Worm (Caenorhabditis elegans) whole organism, L2 larva: ENCODE measurements around the gene F29B9.7.
A peak's percentile ranks its signal among the peaks of the same experiment; 100 is the strongest.

Source experiments
- C34F6.9 ChIP-seq: fragments of 150-350 bp; optimal IDR thresholded peaks from 2 replicates; lab custom pipeline; 2014; ENCODE audit warnings: missing biosample characterization, missing genetic modification characterization
- R02D3.7 ChIP-seq: fragments of 150-350 bp; optimal IDR thresholded peaks from 2 replicates; lab custom pipeline; 2014; ENCODE audit warnings: missing biosample characterization, missing genetic modification characterization
- Y55F3AM.14 ChIP-seq: fragments of 200-800 bp; sonication (Bioruptor generic); optimal IDR thresholded peaks from 2 replicates; lab custom pipeline; 2018; ENCODE audit warnings: mild to moderate bottlenecking, missing genetic modification characterization, missing compliant biosample characterization
- ZK546.5 ChIP-seq: sonication (generic microtip); optimal IDR thresholded peaks from 2 replicates; lab custom pipeline; 2017; ENCODE audit warnings: missing biosample characterization, missing genetic modification characterization
- alr-1 ChIP-seq: fragments of 150-350 bp; optimal IDR thresholded peaks from 2 replicates; lab custom pipeline; 2014; ENCODE audit warnings: missing biosample characterization, missing genetic modification characterization
- aly-2 ChIP-seq: fragments of 150-350 bp; optimal IDR thresholded peaks from 2 replicates; lab custom pipeline; 2014; ENCODE audit warnings: missing biosample characterization, missing genetic modification characterization
- blmp-1 ChIP-seq: sonication (generic microtip); optimal IDR thresholded peaks from 2 replicates; lab custom pipeline; 2017; ENCODE audit warnings: missing genetic modification characterization, mild to moderate bottlenecking, missing compliant biosample characterization, antibody characterized with exemption, moderate library complexity; ENCODE audit not compliant: insufficient read depth
- ceh-16 ChIP-seq: fragments of 150-350 bp; optimal IDR thresholded peaks from 2 replicates; lab custom pipeline; 2014; ENCODE audit warnings: missing biosample characterization, missing genetic modification characterization
- ceh-82 ChIP-seq: fragments of 150-350 bp; optimal IDR thresholded peaks from 2 replicates; lab custom pipeline; 2014; ENCODE audit warnings: missing biosample characterization, missing genetic modification characterization
- crh-2 ChIP-seq: sonication (generic microtip); optimal IDR thresholded peaks from 2 replicates; lab custom pipeline; 2017; ENCODE audit warnings: missing biosample characterization, missing genetic modification characterization
- dmd-4 ChIP-seq: sonication (generic microtip); optimal IDR thresholded peaks from 2 replicates; lab custom pipeline; 2017; ENCODE audit warnings: missing biosample characterization, missing genetic modification characterization
- egl-27 ChIP-seq: sonication (generic microtip); optimal IDR thresholded peaks from 3 replicates; lab custom pipeline; 2017; ENCODE audit warnings: missing biosample characterization, missing genetic modification reagents, missing genetic modification characterization
- elt-1 ChIP-seq: fragments of 150-350 bp; optimal IDR thresholded peaks from 2 replicates; lab custom pipeline; 2014; ENCODE audit warnings: missing biosample characterization, missing genetic modification characterization
- elt-3 ChIP-seq: sonication (generic microtip); optimal IDR thresholded peaks from 2 replicates; lab custom pipeline; 2017; ENCODE audit warnings: missing biosample characterization, missing genetic modification characterization
- fos-1 ChIP-seq: fragments of 150-350 bp; optimal IDR thresholded peaks from 2 replicates; lab custom pipeline; 2014; ENCODE audit warnings: missing biosample characterization, missing genetic modification characterization
- gmeb-1 ChIP-seq: fragments of 150-350 bp; optimal IDR thresholded peaks from 2 replicates; lab custom pipeline; 2014; ENCODE audit warnings: missing biosample characterization, missing genetic modification characterization
- lin-13 ChIP-seq: fragments of 150-350 bp; optimal IDR thresholded peaks from 2 replicates; lab custom pipeline; 2014; ENCODE audit warnings: missing biosample characterization, missing genetic modification reagents, missing genetic modification characterization
- lin-39 ChIP-seq: fragments of 150-350 bp; optimal IDR thresholded peaks from 2 replicates; lab custom pipeline; 2014; ENCODE audit warnings: missing biosample characterization, missing genetic modification reagents, missing genetic modification characterization
- lsy-2 ChIP-seq, 2 experiments: fragments of 150-350 bp in 1 of 2; sonication (generic microtip) in 1 of 2; optimal IDR thresholded peaks; 2 replicates each; lab custom pipeline; 2014 to 2017; ENCODE audit warnings: missing biosample characterization in 2 of 2, missing genetic modification characterization in 2 of 2
- mbf-1 ChIP-seq: sonication (generic microtip); optimal IDR thresholded peaks from 2 replicates; lab custom pipeline; 2017; ENCODE audit warnings: missing biosample characterization, missing genetic modification characterization
- mdl-1 ChIP-seq, 2 experiments: fragments of 150-350 bp in 1 of 2; sonication (generic microtip) in 1 of 2; optimal IDR thresholded peaks; 2 replicates each; lab custom pipeline; 2017; ENCODE audit warnings: missing biosample characterization in 2 of 2, missing genetic modification characterization in 2 of 2
- nhr-129 ChIP-seq: fragments of 150-350 bp; optimal IDR thresholded peaks from 2 replicates; lab custom pipeline; 2014; ENCODE audit warnings: missing biosample characterization, missing genetic modification characterization
- nhr-21 ChIP-seq: fragments of 150-350 bp; optimal IDR thresholded peaks from 2 replicates; lab custom pipeline; 2014; ENCODE audit warnings: missing biosample characterization, missing genetic modification characterization
- nhr-23 ChIP-seq: fragments of 150-350 bp; optimal IDR thresholded peaks from 2 replicates; lab custom pipeline; 2014; ENCODE audit warnings: missing biosample characterization, missing genetic modification reagents, missing genetic modification characterization
- nhr-237 ChIP-seq: fragments of 150-350 bp; optimal IDR thresholded peaks from 2 replicates; lab custom pipeline; 2014; ENCODE audit warnings: missing biosample characterization, missing genetic modification characterization
- nhr-25 ChIP-seq: fragments of 150-350 bp; sonication (generic microtip); optimal IDR thresholded peaks from 3 replicates; lab custom pipeline; 2014; ENCODE audit warnings: missing biosample characterization, missing genetic modification characterization
- nhr-6 ChIP-seq: fragments of 150-350 bp; optimal IDR thresholded peaks from 2 replicates; lab custom pipeline; 2014; ENCODE audit warnings: missing biosample characterization, missing genetic modification characterization
- peb-1 ChIP-seq: fragments of 150-350 bp; optimal IDR thresholded peaks from 2 replicates; lab custom pipeline; 2014; ENCODE audit warnings: missing biosample characterization, missing genetic modification characterization
- sem-4 ChIP-seq: fragments of 150-350 bp; optimal IDR thresholded peaks from 2 replicates; lab custom pipeline; 2014; ENCODE audit warnings: missing biosample characterization, missing genetic modification reagents, missing genetic modification characterization
- skn-1 ChIP-seq: sonication (generic microtip); optimal IDR thresholded peaks from 2 replicates; lab custom pipeline; 2017; ENCODE audit warnings: missing biosample characterization, missing genetic modification characterization
- sma-3 ChIP-seq: sonication (generic microtip); optimal IDR thresholded peaks from 2 replicates; lab custom pipeline; 2016; ENCODE audit warnings: missing genetic modification reagents, missing genetic modification characterization, missing compliant biosample characterization
- sma-9 ChIP-seq, 2 experiments: fragments of 150-350 bp in 1 of 2; sonication (generic microtip) in 1 of 2; optimal IDR thresholded peaks; 2 replicates each; lab custom pipeline; 2014 to 2016; ENCODE audit warnings: missing genetic modification characterization in 2 of 2, mild to moderate bottlenecking in 1 of 2, missing biosample characterization in 1 of 2, missing compliant biosample characterization in 1 of 2, missing genetic modification reagents in 1 of 2, moderate library complexity in 1 of 2
- snpc-4 ChIP-seq: fragments of 150-350 bp; optimal IDR thresholded peaks from 2 replicates; lab custom pipeline; 2014; ENCODE audit warnings: missing biosample characterization, missing genetic modification characterization
- unc-55 ChIP-seq: fragments of 150-350 bp; sonication (generic microtip); optimal IDR thresholded peaks from 3 replicates; lab custom pipeline; 2014; ENCODE audit warnings: missing biosample characterization, missing genetic modification reagents, missing genetic modification characterization
- unc-62 ChIP-seq: fragments of 150-350 bp; optimal IDR thresholded peaks from 2 replicates; lab custom pipeline; 2014; ENCODE audit warnings: missing biosample characterization, missing genetic modification reagents, missing genetic modification characterization
- zag-1 ChIP-seq: fragments of 150-350 bp; optimal IDR thresholded peaks from 2 replicates; lab custom pipeline; 2014; ENCODE audit warnings: missing biosample characterization, missing genetic modification characterization
- ztf-1 ChIP-seq: fragments of 200-800 bp; sonication (Bioruptor generic); conservative IDR thresholded peaks from 2 replicates; pipeline ENCODE4 v1.3.6; 2022; ENCODE audit warnings: missing genetic modification characterization, missing compliant biosample characterization

The F29B9.7 gene

ce11 chrIV:4660151-4661041, 10.8 kb downstream of the F29B9.7 start, which contains the start of the genes F29B9.11 and jmjd-1.2 (continued):
- TF ChIP-seq lsy-2 (tag; optimal IDR thresholded peaks at IDR 0.05; lab: Kevin White, UChicago) = peak; percentile 87 to 95
- TF ChIP-seq elt-3 = no peak
- TF ChIP-seq crh-2 (tag; lab: Kevin White, UChicago) = peak; percentile 95
- TF ChIP-seq unc-55 (GFP tag; lab: Kevin White, UChicago) = peak; percentile 89
- TF ChIP-seq mbf-1 (tag; lab: Kevin White, UChicago) = peak; percentile 2
- peak; percentile 79 for TF ChIP-seq gmeb-1 (tag; lab: Kevin White, UChicago)
- peak; percentile 89 for TF ChIP-seq nhr-21 (tag; lab: Kevin White, UChicago)
- peak; percentile 84 for TF ChIP-seq nhr-129
- no peak for TF ChIP-seq lin-39 (tag; lab: Kevin White, UChicago)
- TF ChIP-seq ceh-82 = no peak
- no peak for TF ChIP-seq dmd-4 (tag; lab: Kevin White, UChicago)
- peak; percentile 68 for TF ChIP-seq zag-1 (tag; lab: Kevin White, UChicago)

- TF ChIP-seq sem-4 (tag; lab: Kevin White, UChicago) (no peak), ztf-1 (GFP tag; lab: Robert Waterston, UW) (no peak), crh-2 (tag; lab: Kevin White, UChicago) (no peak), nhr-237 (tag; lab: Kevin White, UChicago) (no peak), snpc-4 (tag; lab: Kevin White, UChicago) (no peak), egl-27 (no peak), lin-39 (tag; lab: Kevin White, UChicago) (no peak), sma-3 (no peak), elt-1 (no peak), peb-1 (tag; lab: Kevin White, UChicago) (no peak), ZK546.5 (no peak), nhr-25 (tag; lab: Kevin White, UChicago) (no peak), Y55F3AM.14 (GFP tag; lab: Kevin White, UChicago) (no peak), lin-13 (GFP tag; lab: Kevin White, UChicago) (no peak), nhr-23 (tag; lab: Kevin White, UChicago) (no peak), aly-2 (tag; lab: Kevin White, UChicago) (no peak), alr-1 (no peak)
Measured at ce11 chrIV:4665079-4665478, 15.5 kb downstream of the F29B9.7 start, which contains the start of gene F29B9.1. Gene F29B9.1, plus strand, starts transcription at chrIV:4665379.

- TF ChIP-seq Y55F3AM.14 (GFP tag; lab: Kevin White, UChicago) (no peak), lsy-2 (tag; optimal IDR thresholded peaks at IDR 0.05; lab: Kevin White, UChicago) (no peak), unc-62 (GFP tag; lab: Kevin White, UChicago) (no peak), sma-9 (GFP tag; optimal IDR thresholded peaks at IDR 0.05; lab: Kevin White, UChicago) (no peak), sma-9 (tag; optimal IDR thresholded peaks at IDR 0.05; lab: Kevin White, UChicago) (no peak), ZK546.5 (no peak), fos-1 (tag; lab: Kevin White, UChicago) (no peak), C34F6.9 (tag; lab: Kevin White, UChicago) (no peak), ceh-82 (no peak), R02D3.7 (no peak), peb-1 (tag; lab: Kevin White, UChicago) (no peak), gmeb-1 (tag; lab: Kevin White, UChicago) (no peak), mdl-1 (tag; optimal IDR thresholded peaks at IDR 0.05; lab: Kevin White, UChicago) (no peak), nhr-237 (tag; lab: Kevin White, UChicago) (no peak), ceh-16 (no peak), skn-1 (tag; lab: Kevin White, UChicago) (no peak), nhr-6 (tag; lab: Kevin White, UChicago) (no peak), snpc-4 (tag; lab: Kevin White, UChicago) (no peak), blmp-1 (tag; lab: Kevin White, UChicago) (no peak), zag-1 (tag; lab: Kevin White, UChicago) (no peak)
- TF ChIP-seq, all 48 proteins: peak for 0
Measured at ce11 chrIV:4667383-4667782, 17.8 kb downstream of the F29B9.7 start.
